Worm (Caenorhabditis elegans): ENCODE data around the gene ZC250.4.

ce11 chrV:5845162-5845561, 32.2 kb upstream of the ZC250.4 start:
- no peak for TF ChIP-seq ets-4 (tag; optimal IDR thresholded peaks at IDR 0.05)
- TF ChIP-seq pros-1 (tag; optimal IDR thresholded peaks at IDR 0.05) = no peak
- no peak for TF ChIP-seq unc-55 (GFP tag; optimal IDR thresholded peaks at IDR 0.05)
- no peak for TF ChIP-seq ceh-2 (tag; optimal IDR thresholded peaks at IDR 0.05)
- no peak for TF ChIP-seq ama-1 (optimal IDR thresholded peaks at IDR 0.05)
- no peak for TF ChIP-seq fkh-10 (GFP tag; optimal IDR thresholded peaks at IDR 0.05)
- TF ChIP-seq hlh-30 (tag; optimal IDR thresholded peaks at IDR 0.05; ENCODE audit: insufficient read depth) = no peak
- TF ChIP-seq nfya-1 (tag; optimal IDR thresholded peaks at IDR 0.05) = no peak
- TF ChIP-seq pqm-1 (tag; optimal IDR thresholded peaks at IDR 0.05) = no peak
- TF ChIP-seq nhr-232 (tag; optimal IDR thresholded peaks at IDR 0.05) = no peak
